Worm (Caenorhabditis elegans) whole organism, L4 larva: ENCODE data around the gene pqn-25.
A peak's percentile ranks its signal among the peaks of the same experiment; 100 is the strongest.

ENCODE experiments used
- F10B5.3 ChIP-seq: sonication (generic microtip); optimal IDR thresholded peaks from 2 replicates; lab custom pipeline; 2016; ENCODE audit warnings: mild to moderate bottlenecking, missing genetic modification characterization, missing compliant biosample characterization
- F49E8.2 ChIP-seq: sonication (generic microtip); optimal IDR thresholded peaks from 2 replicates; lab custom pipeline; 2016; ENCODE audit warnings: missing compliant biosample characterization, mild to moderate bottlenecking, missing genetic modification characterization, borderline replicate concordance
- Y48G9A.11 ChIP-seq: fragments of 200-800 bp; sonication (Bioruptor generic); IDR thresholded peaks from 2 replicates; pipeline ENCODE4 v1.3.6; 2022; ENCODE audit warnings: missing genetic modification reagents, missing genetic modification characterization, missing compliant biosample characterization
- ZK546.5 ChIP-seq, 2 experiments: sonication (generic microtip); optimal IDR thresholded peaks; 2 replicates each; lab custom pipeline; 2017; ENCODE audit warnings: missing biosample characterization in 2 of 2, missing genetic modification characterization in 2 of 2
- aha-1 ChIP-seq: fragments of 150-350 bp; peaks from one replicate; lab custom pipeline; 2014; ENCODE audit warnings: missing biosample characterization, missing genetic modification characterization
- aly-2 ChIP-seq: sonication (generic microtip); optimal IDR thresholded peaks from 2 replicates; lab custom pipeline; 2018; ENCODE audit warnings: missing biosample characterization, missing genetic modification characterization
- attf-4 ChIP-seq: sonication (generic microtip); optimal IDR thresholded peaks from 3 replicates; lab custom pipeline; 2017; ENCODE audit warnings: missing biosample characterization, missing genetic modification characterization
- ceh-82 ChIP-seq: sonication (generic microtip); optimal IDR thresholded peaks from 2 replicates; lab custom pipeline; 2017; ENCODE audit warnings: missing biosample characterization, missing genetic modification characterization
- cey-2 ChIP-seq: sonication (generic microtip); optimal IDR thresholded peaks from 3 replicates; lab custom pipeline; 2017; ENCODE audit warnings: missing genetic modification characterization, mild to moderate bottlenecking, missing compliant biosample characterization, antibody characterized with exemption, borderline replicate concordance; ENCODE audit not compliant: insufficient read depth
- ctbp-1 ChIP-seq: fragments of 200-800 bp; sonication (Bioruptor generic); IDR thresholded peaks from 2 replicates; pipeline ENCODE4 v1.3.6; 2022; ENCODE audit warnings: missing genetic modification reagents, missing genetic modification characterization, missing compliant biosample characterization
- daf-8 ChIP-seq: fragments of 200-800 bp; sonication (Bioruptor generic); IDR thresholded peaks from 2 replicates; pipeline ENCODE4 v1.3.6; 2022; ENCODE audit warnings: missing genetic modification characterization, missing compliant biosample characterization
- dmd-8 ChIP-seq: fragments of 200-800 bp; sonication (Bioruptor generic); IDR thresholded peaks from 2 replicates; pipeline ENCODE4 v1.3.6; 2022; ENCODE audit warnings: missing genetic modification characterization, missing compliant biosample characterization
- duxl-1 ChIP-seq: sonication (generic microtip); optimal IDR thresholded peaks from 2 replicates; lab custom pipeline; 2016; ENCODE audit warnings: mild to moderate bottlenecking, missing genetic modification characterization, moderate library complexity, missing compliant biosample characterization; ENCODE audit not compliant: poor library complexity
- dve-1 ChIP-seq: sonication (generic microtip); optimal IDR thresholded peaks from 2 replicates; lab custom pipeline; 2017; ENCODE audit warnings: antibody characterized with exemption, mild to moderate bottlenecking, missing genetic modification characterization, missing compliant biosample characterization; ENCODE audit not compliant: insufficient read depth
- fkh-10 ChIP-seq: fragments of 150-350 bp; optimal IDR thresholded peaks from 2 replicates; lab custom pipeline; 2014; ENCODE audit warnings: missing biosample characterization, missing genetic modification reagents, missing genetic modification characterization
- gei-8 ChIP-seq: fragments of 200-800 bp; sonication (Bioruptor generic); optimal IDR thresholded peaks from 2 replicates; lab custom pipeline; 2018; ENCODE audit warnings: mild to moderate bottlenecking, missing genetic modification characterization, missing compliant biosample characterization
- hlh-11 ChIP-seq: fragments of 200-800 bp; sonication (Bioruptor generic); optimal IDR thresholded peaks from 2 replicates; lab custom pipeline; 2018; ENCODE audit warnings: mild to moderate bottlenecking, missing genetic modification characterization, missing compliant biosample characterization
- jun-1 ChIP-seq: fragments of 150-350 bp; optimal IDR thresholded peaks from 2 replicates; lab custom pipeline; 2014; ENCODE audit warnings: missing biosample characterization, missing genetic modification reagents, missing genetic modification characterization
- lin-13 ChIP-seq: fragments of 150-350 bp; optimal IDR thresholded peaks from 2 replicates; lab custom pipeline; 2014; ENCODE audit warnings: missing biosample characterization, missing genetic modification reagents, missing genetic modification characterization
- lin-38 ChIP-seq: fragments of 200-800 bp; sonication (Bioruptor generic); IDR thresholded peaks from 2 replicates; pipeline ENCODE4 v1.3.6; 2022; ENCODE audit warnings: missing genetic modification reagents, missing genetic modification characterization, missing compliant biosample characterization
- lir-3 ChIP-seq: sonication (generic microtip); optimal IDR thresholded peaks from 2 replicates; lab custom pipeline; 2016; ENCODE audit warnings: mild to moderate bottlenecking, missing genetic modification characterization, missing compliant biosample characterization
- mdl-1 ChIP-seq, 2 experiments: fragments of 150-350 bp in 1 of 2; sonication (generic microtip) in 1 of 2; optimal IDR thresholded peaks; 2 replicates each; lab custom pipeline; 2014 to 2017; ENCODE audit warnings: missing biosample characterization in 2 of 2, missing genetic modification characterization in 2 of 2
- mep-1 ChIP-seq: fragments of 150-350 bp; sonication (generic microtip); optimal IDR thresholded peaks from 3 replicates; lab custom pipeline; 2014; ENCODE audit warnings: missing biosample characterization, missing genetic modification characterization
- mes-2 ChIP-seq: sonication (generic microtip); optimal IDR thresholded peaks from 2 replicates; lab custom pipeline; 2016; ENCODE audit warnings: missing genotype, mild to moderate bottlenecking, missing genetic modification characterization, missing compliant biosample characterization; ENCODE audit not compliant: poor library complexity, severe bottlenecking
- mxl-2 ChIP-seq: fragments of 200-800 bp; sonication (Bioruptor generic); conservative IDR thresholded peaks from 2 replicates; pipeline ENCODE4 v1.3.6; 2022; ENCODE audit warnings: missing genetic modification reagents, missing genetic modification characterization, missing compliant biosample characterization
- nhr-11 ChIP-seq: fragments of 150-350 bp; optimal IDR thresholded peaks from 2 replicates; lab custom pipeline; 2014; ENCODE audit warnings: missing biosample characterization, missing genetic modification characterization
- nhr-111 ChIP-seq: fragments of 200-800 bp; sonication (Bioruptor generic); optimal IDR thresholded peaks from 2 replicates; lab custom pipeline; 2018; ENCODE audit warnings: mild to moderate bottlenecking, missing genetic modification characterization, missing compliant biosample characterization
- nhr-237 ChIP-seq: sonication (generic microtip); optimal IDR thresholded peaks from 2 replicates; lab custom pipeline; 2017; ENCODE audit warnings: missing biosample characterization, missing genetic modification characterization
- nhr-42 ChIP-seq: fragments of 200-800 bp; sonication (Bioruptor generic); IDR thresholded peaks from 2 replicates; pipeline ENCODE4 v1.3.6; 2022; ENCODE audit warnings: missing genetic modification characterization, missing compliant biosample characterization
- nhr-77 ChIP-seq: fragments of 150-350 bp; optimal IDR thresholded peaks from 2 replicates; lab custom pipeline; 2014; ENCODE audit warnings: missing biosample characterization, missing genetic modification characterization
- sdz-12 ChIP-seq: fragments of 200-800 bp; sonication (Bioruptor generic); optimal IDR thresholded peaks from 2 replicates; lab custom pipeline; 2018; ENCODE audit warnings: mild to moderate bottlenecking, missing genetic modification characterization, missing compliant biosample characterization
- set-16 ChIP-seq: fragments of 200-800 bp; sonication (Bioruptor generic); IDR thresholded peaks from 2 replicates; pipeline ENCODE4 v1.3.6; 2022; ENCODE audit warnings: missing genetic modification reagents, missing genetic modification characterization, missing compliant biosample characterization
- skn-1 ChIP-seq: fragments of 150-350 bp; optimal IDR thresholded peaks from 2 replicates; lab custom pipeline; 2014; ENCODE audit warnings: missing biosample characterization, missing genetic modification characterization
- snpc-1.2 ChIP-seq: fragments of 200-800 bp; sonication (Bioruptor generic); IDR thresholded peaks from 2 replicates; pipeline ENCODE4 v1.3.6; 2022; ENCODE audit warnings: missing genetic modification reagents, missing genetic modification characterization, missing compliant biosample characterization
- spr-1 ChIP-seq: sonication (generic microtip); optimal IDR thresholded peaks from 2 replicates; lab custom pipeline; 2016; ENCODE audit warnings: mild to moderate bottlenecking, missing genetic modification characterization, missing compliant biosample characterization
- tag-97 ChIP-seq: fragments of 200-800 bp; sonication (Bioruptor generic); IDR thresholded peaks from 2 replicates; pipeline ENCODE4 v1.3.6; 2022; ENCODE audit warnings: missing genetic modification characterization, missing compliant biosample characterization
- tra-1 ChIP-seq: fragments of 200-800 bp; sonication (Bioruptor generic); IDR thresholded peaks from 2 replicates; pipeline ENCODE4 v1.3.6; 2022; ENCODE audit warnings: missing genetic modification reagents, missing genetic modification characterization, missing compliant biosample characterization
- zfp-2 ChIP-seq: sonication (generic microtip); optimal IDR thresholded peaks from 2 replicates; lab custom pipeline; 2016; ENCODE audit warnings: mild to moderate bottlenecking, missing genetic modification characterization, missing compliant biosample characterization
- ztf-11 ChIP-seq: fragments of 150-350 bp; optimal IDR thresholded peaks from 2 replicates; lab custom pipeline; 2014; ENCODE audit warnings: missing biosample characterization, missing genetic modification characterization

pqn-25 gene

DNA sequence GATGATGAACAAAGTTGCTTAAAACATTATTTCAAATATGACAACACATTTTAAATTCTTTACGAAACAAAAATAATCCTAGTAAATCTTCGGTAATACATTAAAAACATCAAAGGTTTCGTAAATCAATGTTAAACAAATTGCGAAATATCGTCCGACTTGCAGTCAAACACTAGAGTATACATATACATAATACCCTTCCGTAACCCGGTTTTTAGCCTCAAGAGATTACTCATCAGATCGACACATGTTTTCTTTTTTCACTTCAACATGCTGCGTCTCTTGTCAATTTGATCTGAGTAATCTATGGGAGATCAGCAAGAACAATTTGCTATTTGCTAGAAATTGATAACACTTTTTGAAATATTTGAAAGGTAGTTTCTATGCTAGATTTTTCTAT lies 33.9 kb upstream of the pqn-25 start (continued):
- TF ChIP-seq nhr-11 (no peak), spr-1 (tag; lab: Kevin White, UChicago) (no peak), ceh-82 (no peak), mes-2 (tag; lab: Kevin White, UChicago) (peak; percentile 14), daf-8 (GFP tag; lab: Robert Waterston, UW) (no peak), lir-3 (tag; lab: Kevin White, UChicago) (no peak), sdz-12 (GFP tag; lab: Kevin White, UChicago) (no peak), nhr-237 (no peak), ctbp-1 (GFP tag; lab: Robert Waterston, UW) (no peak), jun-1 (tag; lab: Kevin White, UChicago) (no peak), nhr-111 (GFP tag; lab: Kevin White, UChicago) (no peak), snpc-1.2 (GFP tag; lab: Robert Waterston, UW) (no peak), tag-97 (no peak), ztf-11 (no peak), F10B5.3 (no peak), lin-38 (GFP tag; lab: Robert Waterston, UW) (no peak), dmd-8 (no peak), fkh-10 (GFP tag; lab: Kevin White, UChicago) (no peak), mdl-1 (tag; optimal IDR thresholded peaks at IDR 0.05; lab: Kevin White, UChicago) (peak in 1 of 2 experiments; percentile 51), nhr-77 (tag; lab: Kevin White, UChicago) (no peak), dve-1 (tag; lab: Kevin White, UChicago) (peak; percentile 38), skn-1 (tag; lab: Kevin White, UChicago) (no peak), hlh-11 (tag; lab: Kevin White, UChicago) (no peak), set-16 (GFP tag; lab: Robert Waterston, UW) (no peak)

DNA sequence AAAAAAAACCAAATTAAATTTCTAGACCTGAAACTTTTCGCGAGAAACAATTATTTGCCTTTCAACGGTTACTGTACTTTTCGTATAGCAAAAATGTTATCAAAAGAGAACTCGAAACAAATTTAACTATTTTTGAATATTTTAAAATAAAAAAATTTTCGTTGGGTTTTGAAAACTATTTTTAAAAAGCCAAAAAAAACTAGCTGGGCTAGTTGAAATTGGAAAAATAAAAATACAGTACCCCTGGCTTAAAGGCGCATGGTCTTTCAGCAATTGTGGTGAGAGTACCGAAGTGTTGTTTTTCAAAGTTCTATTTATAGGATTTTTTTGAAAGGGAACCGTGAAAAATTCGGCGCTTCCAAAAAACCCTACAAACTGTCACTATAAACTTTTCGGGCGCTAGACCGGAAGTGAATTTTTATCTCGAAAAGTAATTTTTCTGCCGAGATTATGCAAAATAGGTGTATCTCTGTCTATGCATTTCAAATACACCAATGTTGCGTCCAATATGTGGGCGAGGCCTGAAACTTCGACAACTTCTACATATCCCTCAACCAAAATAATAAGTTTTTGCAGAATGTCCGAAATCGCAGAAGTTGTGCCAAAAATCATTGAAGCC lies 31.4 kb upstream of the pqn-25 start, which contains the start of gene D1044.1:
Gene D1044.1 (plus strand): TSS at position 569 of the 619 bp plus-strand sequence.
- TF ChIP-seq Y48G9A.11 (GFP tag; lab: Robert Waterston, UW) (0 out of 2 replicates have a peak, but pooled peaks have one; percentile 51), nhr-11 (no peak)

DNA sequence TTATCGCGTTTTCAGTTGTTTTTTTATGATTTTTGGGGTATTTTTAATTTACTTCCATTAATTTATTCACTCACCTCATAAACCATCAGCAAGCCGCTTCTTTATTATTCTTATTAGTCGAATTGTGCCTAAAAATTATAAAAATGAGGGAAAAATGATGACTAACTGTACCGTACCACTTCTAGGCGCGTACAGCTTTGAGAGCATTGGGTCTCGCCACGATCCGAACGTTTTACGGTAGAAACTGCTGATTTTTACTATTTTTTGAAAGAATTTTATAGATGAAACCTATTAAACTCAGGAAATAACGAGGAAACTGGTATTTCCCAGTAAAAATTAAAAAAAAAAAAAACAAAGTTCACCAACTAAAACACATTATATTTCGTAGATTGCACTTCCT lies 30.6 kb upstream of the pqn-25 start, which contains the start of gene D1044.6:
Gene D1044.6 (minus strand): TSS at position 128 of the 400 bp plus-strand sequence.
- no peak for TF ChIP-seq cey-2
- no peak for TF ChIP-seq dmd-8
- no peak for TF ChIP-seq ceh-82
- no peak for TF ChIP-seq duxl-1
- TF ChIP-seq attf-4 (tag; lab: Kevin White, UChicago): no peak
- TF ChIP-seq daf-8 (GFP tag; lab: Robert Waterston, UW): no peak
- TF ChIP-seq nhr-42: no peak
- no peak for TF ChIP-seq F49E8.2 (tag; lab: Kevin White, UChicago)
- TF ChIP-seq mxl-2 (GFP tag; lab: Robert Waterston, UW): no peak
- TF ChIP-seq mdl-1 (tag; optimal IDR thresholded peaks at IDR 0.05; lab: Kevin White, UChicago): no peak
- TF ChIP-seq lin-13: no peak
- TF ChIP-seq mep-1 (tag; lab: Kevin White, UChicago): no peak

DNA sequence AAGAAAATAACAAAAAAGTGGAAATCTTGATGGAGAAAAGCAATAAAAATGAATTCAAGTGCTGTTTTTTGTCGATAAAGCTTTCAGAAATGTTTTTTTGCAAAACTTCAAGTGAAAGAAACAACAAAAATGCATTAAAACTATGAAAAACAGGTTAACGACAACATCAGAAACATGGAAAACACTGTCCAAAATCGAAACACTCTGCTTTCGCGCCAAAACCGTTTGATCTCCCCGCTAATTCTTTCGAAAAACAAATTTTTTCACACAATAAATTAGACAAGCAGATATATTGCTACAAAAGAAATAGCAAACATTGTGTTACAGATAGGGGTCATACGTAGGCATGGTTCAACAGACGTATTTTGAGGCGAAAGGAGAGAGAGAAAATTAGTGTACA lies 29.4 kb upstream of the pqn-25 start:
- TF ChIP-seq F49E8.2 (tag; lab: Kevin White, UChicago) (no peak), aly-2 (tag; lab: Kevin White, UChicago) (no peak), ztf-11 (no peak), aha-1 (tag; lab: Kevin White, UChicago) (peak; percentile 11), zfp-2 (tag; lab: Kevin White, UChicago) (no peak), ZK546.5 (tag; optimal IDR thresholded peaks at IDR 0.05; lab: Kevin White, UChicago) (no peak), hlh-11 (tag; lab: Kevin White, UChicago) (peak; percentile 10), attf-4 (tag; lab: Kevin White, UChicago) (no peak), gei-8 (GFP tag; lab: Kevin White, UChicago) (peak; percentile 32), tra-1 (GFP tag; lab: Robert Waterston, UW) (no peak), ctbp-1 (GFP tag; lab: Robert Waterston, UW) (no peak)
